Worm (Caenorhabditis elegans) whole organism, late embryonic: ENCODE measurements around the gene R31.2.

ENCODE experiments used
- C38D4.7 ChIP-seq: fragments of 200-800 bp; sonication (Bioruptor generic); optimal IDR thresholded peaks from 2 replicates; lab custom pipeline; 2018; ENCODE audit warnings: mild to moderate bottlenecking, missing genetic modification characterization, moderate library complexity, missing compliant biosample characterization
- K02D7.2 ChIP-seq: sonication (generic microtip); optimal IDR thresholded peaks from 2 replicates; lab custom pipeline; 2017; ENCODE audit warnings: mild to moderate bottlenecking, missing genetic modification characterization, missing compliant biosample characterization
- Y22D7AL.16 ChIP-seq: sonication (generic microtip); optimal IDR thresholded peaks from 2 replicates; lab custom pipeline; 2016; ENCODE audit warnings: missing genetic modification characterization, missing compliant biosample characterization
- ama-1 ChIP-seq: fragments of 150-350 bp; optimal IDR thresholded peaks from 2 replicates; lab custom pipeline; 2014
- ceh-14 ChIP-seq: sonication (generic microtip); optimal IDR thresholded peaks from 2 replicates; lab custom pipeline; 2016; ENCODE audit warnings: missing genotype, missing genetic modification characterization, missing compliant biosample characterization
- ceh-19 ChIP-seq: fragments of 200-800 bp; sonication (Bioruptor generic); optimal IDR thresholded peaks from 2 replicates; lab custom pipeline; 2018; ENCODE audit warnings: mild to moderate bottlenecking, missing genetic modification characterization, missing compliant biosample characterization
- ceh-45 ChIP-seq: fragments of 200-800 bp; sonication (Bioruptor generic); IDR thresholded peaks from 2 replicates; pipeline ENCODE4 v1.3.6; 2022; ENCODE audit warnings: missing genetic modification reagents, missing genetic modification characterization, missing compliant biosample characterization
- ceh-48 ChIP-seq: sonication (generic microtip); optimal IDR thresholded peaks from 2 replicates; lab custom pipeline; 2016; ENCODE audit warnings: missing genetic modification characterization, inconsistent platforms, missing compliant biosample characterization
- ceh-6 ChIP-seq: fragments of 200-800 bp; sonication (Bioruptor generic); optimal IDR thresholded peaks from 2 replicates; lab custom pipeline; 2018; ENCODE audit warnings: mild to moderate bottlenecking, missing genetic modification characterization, missing compliant biosample characterization
- che-1 ChIP-seq: sonication (generic microtip); optimal IDR thresholded peaks from 2 replicates; lab custom pipeline; 2016; ENCODE audit warnings: mild to moderate bottlenecking, missing genetic modification characterization, missing compliant biosample characterization
- dve-1 ChIP-seq: sonication (generic microtip); optimal IDR thresholded peaks from 2 replicates; lab custom pipeline; 2017; ENCODE audit warnings: antibody characterized with exemption, mild to moderate bottlenecking, missing genetic modification characterization, missing compliant biosample characterization
- elt-2 ChIP-seq: sonication (generic microtip); optimal IDR thresholded peaks from 2 replicates; lab custom pipeline; 2016; ENCODE audit warnings: missing genetic modification reagents, missing genetic modification characterization, missing compliant biosample characterization
- elt-4 ChIP-seq: sonication (generic microtip); optimal IDR thresholded peaks from 2 replicates; lab custom pipeline; 2016; ENCODE audit warnings: missing genetic modification characterization, missing compliant biosample characterization
- ets-4 ChIP-seq: sonication (generic microtip); optimal IDR thresholded peaks from 2 replicates; lab custom pipeline; 2016; ENCODE audit warnings: missing genetic modification characterization, missing compliant biosample characterization
- fkh-6 ChIP-seq: sonication (generic microtip); optimal IDR thresholded peaks from 2 replicates; lab custom pipeline; 2016; ENCODE audit warnings: missing genetic modification characterization, missing compliant biosample characterization
- hlh-13 ChIP-seq: fragments of 200-800 bp; sonication (Bioruptor generic); optimal IDR thresholded peaks from 2 replicates; lab custom pipeline; 2018; ENCODE audit warnings: mild to moderate bottlenecking, missing genetic modification characterization, missing compliant biosample characterization
- hlh-6 ChIP-seq: sonication (generic microtip); optimal IDR thresholded peaks from 2 replicates; lab custom pipeline; 2016; ENCODE audit warnings: missing genotype, missing genetic modification characterization, missing compliant biosample characterization
- hlh-8 ChIP-seq: sonication (generic microtip); optimal IDR thresholded peaks from 2 replicates; lab custom pipeline; 2016; ENCODE audit warnings: missing genotype, missing genetic modification characterization, missing compliant biosample characterization
- lim-6 ChIP-seq: sonication (generic microtip); optimal IDR thresholded peaks from 2 replicates; lab custom pipeline; 2016; ENCODE audit warnings: missing genetic modification characterization, missing compliant biosample characterization
- madf-2 ChIP-seq: sonication (generic microtip); optimal IDR thresholded peaks from 2 replicates; lab custom pipeline; 2017; ENCODE audit warnings: missing genetic modification characterization, missing compliant biosample characterization
- mec-3 ChIP-seq: sonication (generic microtip); optimal IDR thresholded peaks from 2 replicates; lab custom pipeline; 2016; ENCODE audit warnings: borderline replicate concordance, missing genetic modification characterization, missing compliant biosample characterization
- nhr-11 ChIP-seq: fragments of 150-350 bp; optimal IDR thresholded peaks from 2 replicates; lab custom pipeline; 2014; ENCODE audit warnings: missing biosample characterization, missing genetic modification characterization
- nhr-232 ChIP-seq: sonication (generic microtip); optimal IDR thresholded peaks from 2 replicates; lab custom pipeline; 2016; ENCODE audit warnings: missing genetic modification characterization, missing compliant biosample characterization
- npax-4 ChIP-seq: sonication (generic microtip); optimal IDR thresholded peaks from 2 replicates; lab custom pipeline; 2016; ENCODE audit warnings: missing genetic modification characterization, missing compliant biosample characterization
- odd-2 ChIP-seq: sonication (generic microtip); optimal IDR thresholded peaks from 2 replicates; lab custom pipeline; 2017; ENCODE audit warnings: antibody characterized with exemption, mild to moderate bottlenecking, missing genetic modification characterization, missing compliant biosample characterization
- pag-3 ChIP-seq: sonication (generic microtip); optimal IDR thresholded peaks from 2 replicates; lab custom pipeline; 2016; ENCODE audit warnings: missing compliant biosample characterization, missing genetic modification characterization, borderline replicate concordance
- pax-1 ChIP-seq: fragments of 150-350 bp; optimal IDR thresholded peaks from 2 replicates; lab custom pipeline; 2014; ENCODE audit warnings: missing biosample characterization, missing genetic modification characterization
- pha-2 ChIP-seq: sonication (generic microtip); optimal IDR thresholded peaks from 2 replicates; lab custom pipeline; 2017; ENCODE audit warnings: mild to moderate bottlenecking, missing genetic modification characterization, missing compliant biosample characterization
- pha-4 ChIP-seq: fragments of 150-350 bp; optimal IDR thresholded peaks from 2 replicates; lab custom pipeline; 2018; ENCODE audit warnings: missing biosample characterization, missing genetic modification reagents, missing genetic modification characterization
- pqm-1 ChIP-seq: sonication (generic microtip); optimal IDR thresholded peaks from 2 replicates; lab custom pipeline; 2016; ENCODE audit warnings: missing genetic modification characterization, missing compliant biosample characterization
- pros-1 ChIP-seq: fragments of 150-350 bp; optimal IDR thresholded peaks from 2 replicates; lab custom pipeline; 2014; ENCODE audit warnings: missing biosample characterization, missing genetic modification reagents, missing genetic modification characterization
- sdc-2 ChIP-seq: sonication (generic microtip); optimal IDR thresholded peaks from 2 replicates; lab custom pipeline; 2016; ENCODE audit warnings: missing genotype, missing genetic modification characterization, missing compliant biosample characterization
- syd-9 ChIP-seq: sonication (generic microtip); optimal IDR thresholded peaks from 2 replicates; lab custom pipeline; 2016; ENCODE audit warnings: mild to moderate bottlenecking, missing genetic modification characterization, moderate library complexity, missing compliant biosample characterization
- tbx-2 ChIP-seq: sonication (generic microtip); optimal IDR thresholded peaks from 2 replicates; lab custom pipeline; 2016; ENCODE audit warnings: missing genetic modification characterization, missing compliant biosample characterization
- tbx-7 ChIP-seq: sonication (generic microtip); optimal IDR thresholded peaks from 2 replicates; lab custom pipeline; 2016; ENCODE audit warnings: missing genotype, missing genetic modification characterization, missing compliant biosample characterization
- ttx-3 ChIP-seq: sonication (generic microtip); optimal IDR thresholded peaks from 2 replicates; lab custom pipeline; 2016; ENCODE audit warnings: missing genetic modification reagents, missing genetic modification characterization, missing compliant biosample characterization
- unc-42 ChIP-seq: sonication (generic microtip); optimal IDR thresholded peaks from 2 replicates; lab custom pipeline; 2016; ENCODE audit warnings: missing genotype, missing genetic modification characterization, missing compliant biosample characterization
- zip-5 ChIP-seq: sonication (generic microtip); optimal IDR thresholded peaks from 2 replicates; lab custom pipeline; 2016; ENCODE audit warnings: missing genetic modification characterization, missing compliant biosample characterization

R31.2 gene

DNA sequence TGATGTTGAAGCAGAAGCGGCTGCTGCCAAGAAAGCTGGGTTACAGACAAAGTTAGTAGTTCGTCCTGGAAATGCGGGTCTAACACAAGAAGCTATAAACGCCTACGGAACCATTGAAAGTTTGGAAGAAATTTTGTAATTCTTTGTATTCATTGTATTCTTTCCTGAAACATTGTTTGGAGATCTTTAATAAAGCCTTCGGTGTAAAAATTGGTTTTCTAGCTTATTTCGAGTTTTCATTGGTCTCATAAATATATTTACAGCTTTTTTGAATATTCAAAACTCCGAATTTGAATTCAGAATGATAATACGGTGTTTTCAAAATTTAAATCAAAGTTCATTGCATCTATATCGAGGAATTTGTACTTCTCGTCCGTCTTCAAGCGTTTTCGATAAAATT lies 17.5 kb downstream of the R31.2 start, which contains the start of gene F58H1.8:
Gene F58H1.8 (plus strand): TSS at position 301 of the 400 bp plus-strand sequence.
- TF ChIP-seq lim-6 (tag; lab: Kevin White, UChicago) (no peak), ceh-48 (tag; lab: Kevin White, UChicago) (no peak), ttx-3 (tag; lab: Kevin White, UChicago) (no peak), mec-3 (tag; lab: Kevin White, UChicago) (no peak), ets-4 (tag; lab: Kevin White, UChicago) (no peak)

DNA sequence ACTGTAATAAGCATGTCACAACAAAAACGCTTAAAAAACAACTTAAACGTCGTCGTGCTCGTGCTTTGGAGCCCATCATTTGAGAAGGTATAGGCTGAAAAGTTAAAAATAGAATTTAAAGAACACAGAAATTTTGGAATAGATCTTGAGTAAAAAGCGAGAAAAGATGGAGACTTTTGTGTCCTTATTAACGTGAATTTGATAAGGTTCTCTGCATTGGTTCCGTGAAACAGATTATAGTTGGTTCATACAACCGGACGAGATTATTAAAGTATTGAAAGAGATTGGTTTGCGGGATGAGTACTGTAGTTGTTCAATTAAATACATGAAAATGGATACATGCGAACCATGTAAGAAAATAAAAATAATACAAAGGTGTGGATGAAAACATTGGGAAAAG lies 20.3 kb downstream of the R31.2 start, which contains the start of gene gpla-1:
Gene gpla-1 (minus strand): TSS at position 101 of the 400 bp plus-strand sequence.
- TF ChIP-seq pax-1 (tag; lab: Kevin White, UChicago) (no peak), elt-2 (tag; lab: Kevin White, UChicago) (no peak)

DNA sequence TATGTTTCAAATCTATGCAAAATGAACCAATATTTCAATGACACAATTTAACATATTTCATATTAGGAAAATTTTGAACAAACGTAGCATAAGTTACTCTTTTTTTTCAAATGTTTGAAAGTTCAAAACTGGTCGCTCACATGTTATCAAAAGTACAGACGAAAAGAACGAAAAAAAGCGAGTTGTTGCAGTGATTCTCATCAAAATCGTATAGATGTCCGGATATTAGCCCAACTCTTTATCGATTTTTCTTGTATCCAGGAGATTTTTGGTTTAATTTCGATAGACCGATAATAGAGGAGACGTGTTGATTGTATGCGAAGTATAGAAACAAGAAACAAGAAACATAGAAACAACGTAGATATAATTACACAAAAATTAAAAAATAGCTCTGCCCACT lies 23.0 kb downstream of the R31.2 start:
- TF ChIP-seq pag-3, result no peak
- TF ChIP-seq che-1 (tag; lab: Kevin White, UChicago), result no peak
- TF ChIP-seq ceh-14, result no peak
- no peak for TF ChIP-seq pha-4
- TF ChIP-seq fkh-6, result no peak
- TF ChIP-seq zip-5 (tag; lab: Kevin White, UChicago), result no peak
- TF ChIP-seq pha-2 (tag; lab: Kevin White, UChicago), result no peak
- TF ChIP-seq ets-4 (tag; lab: Kevin White, UChicago), result no peak
- TF ChIP-seq odd-2, result no peak
- TF ChIP-seq syd-9 (tag; lab: Kevin White, UChicago), result no peak
- no peak for TF ChIP-seq tbx-7 (tag; lab: Kevin White, UChicago)
- no peak for TF ChIP-seq hlh-8 (tag; lab: Kevin White, UChicago)
- TF ChIP-seq unc-42 (tag; lab: Kevin White, UChicago), result no peak
- no peak for TF ChIP-seq nhr-11
- no peak for TF ChIP-seq hlh-13
- no peak for TF ChIP-seq elt-2 (tag; lab: Kevin White, UChicago)

DNA sequence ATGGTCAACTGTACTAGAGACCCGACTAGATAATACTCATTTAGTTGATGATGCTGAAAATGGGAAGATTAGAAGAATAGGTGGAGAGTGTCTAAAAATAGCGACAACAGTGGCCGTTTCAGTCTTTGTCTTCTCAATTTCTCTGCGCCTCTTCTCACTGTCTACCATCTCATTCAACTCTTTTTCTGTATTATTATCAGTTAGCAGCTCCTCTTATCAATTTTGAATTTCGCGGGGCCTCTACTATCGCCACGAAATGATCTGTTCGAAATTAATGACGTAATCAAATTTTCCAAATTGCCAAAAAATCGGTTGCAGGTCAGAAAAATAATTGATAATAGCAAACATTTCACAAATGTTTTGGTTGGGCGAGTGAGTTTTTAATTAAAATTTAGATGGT lies 24.3 kb downstream of the R31.2 start:
- TF ChIP-seq K02D7.2, result no peak
- no peak for TF ChIP-seq ceh-45 (GFP tag; lab: Robert Waterston, UW)
- no peak for TF ChIP-seq ceh-19
- TF ChIP-seq C38D4.7 (GFP tag; lab: Kevin White, UChicago), result no peak
- no peak for TF ChIP-seq pag-3
- TF ChIP-seq madf-2 (tag; lab: Kevin White, UChicago), result no peak
- TF ChIP-seq elt-2 (tag; lab: Kevin White, UChicago), result peak; percentile 92
- no peak for TF ChIP-seq pros-1 (tag; lab: Kevin White, UChicago)
- TF ChIP-seq elt-4, result no peak
- TF ChIP-seq pqm-1 (tag; lab: Kevin White, UChicago), result peak; percentile 34
- peak; percentile 7 for TF ChIP-seq dve-1 (tag; lab: Kevin White, UChicago)
- TF ChIP-seq hlh-6 (tag; lab: Kevin White, UChicago), result no peak

DNA sequence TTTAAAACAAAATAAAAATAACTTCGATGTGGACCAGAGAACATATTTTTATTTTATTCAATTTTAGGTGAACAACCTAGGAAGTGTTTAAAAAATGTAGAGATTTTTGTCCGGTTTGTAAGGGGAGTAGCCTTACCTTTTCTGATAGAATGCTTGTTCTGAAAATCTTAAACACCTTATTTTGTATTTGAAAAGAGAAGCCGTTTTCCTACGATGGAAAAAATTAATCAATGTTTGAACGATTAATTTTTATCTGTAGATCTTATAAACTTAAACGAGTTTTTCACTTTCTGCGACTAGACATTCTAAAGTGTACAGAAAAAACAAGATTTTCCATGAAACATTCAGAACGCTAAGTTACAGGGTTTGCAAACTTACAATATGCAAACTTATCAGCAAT lies 25.0 kb downstream of the R31.2 start, which contains the start of gene F58H1.6:
Gene F58H1.6 (plus strand): TSS at position 301 of the 400 bp plus-strand sequence.
- TF ChIP-seq tbx-2, result no peak
- TF ChIP-seq ceh-14, result no peak
- no peak for TF ChIP-seq sdc-2 (tag; lab: Kevin White, UChicago)
- no peak for TF ChIP-seq nhr-232 (tag; lab: Kevin White, UChicago)
- no peak for TF ChIP-seq npax-4
- TF ChIP-seq Y22D7AL.16 (tag; lab: Kevin White, UChicago), result no peak
- TF ChIP-seq hlh-13, result no peak
- TF ChIP-seq ama-1 (lab: Kevin White, UChicago), result no peak
- TF ChIP-seq syd-9 (tag; lab: Kevin White, UChicago), result no peak
- TF ChIP-seq pha-4, result no peak
- no peak for TF ChIP-seq dve-1 (tag; lab: Kevin White, UChicago)
- TF ChIP-seq ceh-6 (GFP tag; lab: Kevin White, UChicago), result no peak
- TF ChIP-seq, all 69 proteins: peak for 0
